Fruit fly (Drosophila melanogaster) whole organism: ENCODE results near the gene CG14662.

Experiments
- CG8478 ChIP-seq: fragments of >200 bp; optimal IDR thresholded peaks from 2 replicates; lab custom pipeline; 2018; ENCODE audit warnings: inconsistent platforms
- EcR ChIP-seq, 2 experiments: fragments of >200 bp; optimal IDR thresholded peaks; 2 replicates each; lab custom pipeline; 2017; ENCODE audit warnings: missing biosample characterization in 2 of 2, missing genetic modification characterization in 2 of 2, missing genetic modification reagents in 2 of 2

- TF ChIP-seq EcR (GFP tag; optimal IDR thresholded peaks at IDR 0.05; lab: Kevin White, UChicago): no peak
- no peak for TF ChIP-seq CG8478 (lab: Kevin White, UChicago)
Observed at dm6 chr3R:5031881-5032280, 47.8 kb upstream of the CG14662 start.
